Worm (Caenorhabditis elegans): ENCODE data around the gene C02B10.3.

Gene C02B10.3

ce11 chrIV:5081122-5081521 is 22.0 kb downstream of the C02B10.3 start:
- TF ChIP-seq aly-2 (tag; optimal IDR thresholded peaks at IDR 0.05) (no peak), nhr-237 (tag; optimal IDR thresholded peaks at IDR 0.05) (no peak), unc-39 (tag; optimal IDR thresholded peaks at IDR 0.05) (no peak), ceh-9 (tag; optimal IDR thresholded peaks at IDR 0.05) (no peak), ZK546.5 (tag; optimal IDR thresholded peaks at IDR 0.05) (no peak), egl-5 (tag; optimal IDR thresholded peaks at IDR 0.05) (peak; percentile 1), elt-3 (tag; optimal IDR thresholded peaks at IDR 0.05) (no peak), mdl-1 (tag; optimal IDR thresholded peaks at IDR 0.05) (no peak), nfya-1 (tag; optimal IDR thresholded peaks at IDR 0.05; ENCODE audit: insufficient read depth) (peak; percentile 48), zag-1 (tag; optimal IDR thresholded peaks at IDR 0.05) (no peak), ceh-16 (tag; optimal IDR thresholded peaks at IDR 0.05) (no peak), nhr-23 (tag; optimal IDR thresholded peaks at IDR 0.05) (no peak), nhr-25 (tag; optimal IDR thresholded peaks at IDR 0.05) (no peak), fkh-10 (GFP tag; optimal IDR thresholded peaks at IDR 0.05) (peak; percentile 46)

ce11 chrIV:5078846-5079245 is 24.2 kb downstream of the C02B10.3 start:
- TF ChIP-seq egl-5 (tag; optimal IDR thresholded peaks at IDR 0.05) (peak; percentile 42), hmg-11 (tag; optimal IDR thresholded peaks at IDR 0.05) (peak; percentile 1), elt-3 (tag; optimal IDR thresholded peaks at IDR 0.05) (no peak), pha-4 (tag; optimal IDR thresholded peaks at IDR 0.05) (no peak), nfya-1 (tag; optimal IDR thresholded peaks at IDR 0.05; ENCODE audit: insufficient read depth) (peak; percentile 19), elt-2 (tag; optimal IDR thresholded peaks at IDR 0.05) (no peak), sea-2 (GFP tag; optimal IDR thresholded peaks at IDR 0.05) (no peak), skn-1 (tag; optimal IDR thresholded peaks at IDR 0.05) (no peak), nhr-77 (tag; optimal IDR thresholded peaks at IDR 0.05) (no peak), jun-1 (tag; optimal IDR thresholded peaks at IDR 0.05) (no peak), lin-39 (tag; optimal IDR thresholded peaks at IDR 0.05) (peak; percentile 52)

ce11 chrIV:5077918-5078317 is 25.2 kb downstream of the C02B10.3 start:
- no peak for TF ChIP-seq egl-27 (tag; optimal IDR thresholded peaks at IDR 0.05)
- peak; percentile 38 for TF ChIP-seq pha-4 (tag; optimal IDR thresholded peaks at IDR 0.05)
- TF ChIP-seq eor-1 (tag; optimal IDR thresholded peaks at IDR 0.05), result no peak
- TF ChIP-seq nfya-1 (tag; optimal IDR thresholded peaks at IDR 0.05; ENCODE audit: insufficient read depth), result peak; percentile 54
- TF ChIP-seq hmg-11 (tag; optimal IDR thresholded peaks at IDR 0.05), result peak; percentile 15
- peak; percentile 34 for TF ChIP-seq nhr-25 (tag; optimal IDR thresholded peaks at IDR 0.05)

- TF ChIP-seq zag-1 (tag; optimal IDR thresholded peaks at IDR 0.05), result no peak
- no peak for TF ChIP-seq aly-2 (tag; optimal IDR thresholded peaks at IDR 0.05)
- TF ChIP-seq fos-1 (tag; optimal IDR thresholded peaks at IDR 0.05), result no peak
- TF ChIP-seq unc-39 (tag; optimal IDR thresholded peaks at IDR 0.05), result no peak
- TF ChIP-seq fkh-2 (tag; optimal IDR thresholded peaks at IDR 0.05), result no peak
- no peak for TF ChIP-seq ceh-82 (tag; optimal IDR thresholded peaks at IDR 0.05)
- TF ChIP-seq nhr-11 (tag; optimal IDR thresholded peaks at IDR 0.05), result no peak
- no peak for TF ChIP-seq lsy-12 (tag; optimal IDR thresholded peaks at IDR 0.05)
- no peak for TF ChIP-seq nhr-12 (tag; optimal IDR thresholded peaks at IDR 0.05)
- TF ChIP-seq nhr-25 (tag; optimal IDR thresholded peaks at IDR 0.05), result no peak
- TF ChIP-seq ceh-28 (tag; optimal IDR thresholded peaks at IDR 0.05), result no peak
- TF ChIP-seq R02D3.7 (tag; optimal IDR thresholded peaks at IDR 0.05), result no peak
- no peak for TF ChIP-seq nhr-67 (tag; optimal IDR thresholded peaks at IDR 0.05)
- no peak for TF ChIP-seq hmg-11 (tag; optimal IDR thresholded peaks at IDR 0.05)
- no peak for TF ChIP-seq nfya-1 (tag; optimal IDR thresholded peaks at IDR 0.05; ENCODE audit: insufficient read depth)
- no peak for TF ChIP-seq nhr-77 (tag; optimal IDR thresholded peaks at IDR 0.05)
- TF ChIP-seq egl-5 (tag; optimal IDR thresholded peaks at IDR 0.05), result no peak
- TF ChIP-seq ztf-4 (tag; optimal IDR thresholded peaks at IDR 0.05), result no peak
- TF ChIP-seq ceh-9 (tag; optimal IDR thresholded peaks at IDR 0.05), result no peak
- no peak for TF ChIP-seq mml-1 (tag; optimal IDR thresholded peaks at IDR 0.05)
Measured at ce11 chrIV:5076607-5077006, 26.5 kb downstream of the C02B10.3 start.

- TF ChIP-seq unc-62 (GFP tag; optimal IDR thresholded peaks at IDR 0.05) (no peak), nhr-25 (tag; optimal IDR thresholded peaks at IDR 0.05) (peak; percentile 15)
Measured at ce11 chrIV:5073836-5074235, 29.2 kb downstream of the C02B10.3 start.
